Worm (Caenorhabditis elegans) whole organism, late embryonic: ENCODE results near the gene R10E11.9.

Experiments used
- C08G9.2 ChIP-seq: sonication (generic microtip); optimal IDR thresholded peaks from 2 replicates; lab custom pipeline; 2016; ENCODE audit warnings: mild to moderate bottlenecking, missing genetic modification characterization, moderate library complexity, missing compliant biosample characterization
- F13H6.1 ChIP-seq: sonication (generic microtip); optimal IDR thresholded peaks from 2 replicates; lab custom pipeline; 2016; ENCODE audit warnings: missing genetic modification characterization, missing compliant biosample characterization
- K02D7.2 ChIP-seq: sonication (generic microtip); optimal IDR thresholded peaks from 2 replicates; lab custom pipeline; 2017; ENCODE audit warnings: mild to moderate bottlenecking, missing genetic modification characterization, missing compliant biosample characterization
- Y22D7AL.16 ChIP-seq: sonication (generic microtip); optimal IDR thresholded peaks from 2 replicates; lab custom pipeline; 2016; ENCODE audit warnings: missing genetic modification characterization, missing compliant biosample characterization
- ahr-1 ChIP-seq: sonication (generic microtip); optimal IDR thresholded peaks from 2 replicates; lab custom pipeline; 2016; ENCODE audit warnings: missing genetic modification characterization, missing compliant biosample characterization
- ama-1 ChIP-seq: fragments of 150-350 bp; optimal IDR thresholded peaks from 2 replicates; lab custom pipeline; 2014
- ceh-14 ChIP-seq: sonication (generic microtip); optimal IDR thresholded peaks from 2 replicates; lab custom pipeline; 2016; ENCODE audit warnings: missing genotype, missing genetic modification characterization, missing compliant biosample characterization
- ceh-18 ChIP-seq: sonication (generic microtip); optimal IDR thresholded peaks from 2 replicates; lab custom pipeline; 2016; ENCODE audit warnings: missing genetic modification characterization, missing compliant biosample characterization
- ceh-19 ChIP-seq: fragments of 200-800 bp; sonication (Bioruptor generic); optimal IDR thresholded peaks from 2 replicates; lab custom pipeline; 2018; ENCODE audit warnings: mild to moderate bottlenecking, missing genetic modification characterization, missing compliant biosample characterization
- ceh-31 ChIP-seq: sonication (generic microtip); optimal IDR thresholded peaks from 2 replicates; lab custom pipeline; 2016; ENCODE audit warnings: missing genetic modification characterization, missing compliant biosample characterization
- ceh-34 ChIP-seq: sonication (generic microtip); optimal IDR thresholded peaks from 2 replicates; lab custom pipeline; 2016; ENCODE audit warnings: mild to moderate bottlenecking, missing genetic modification characterization, missing compliant biosample characterization
- ceh-45 ChIP-seq: fragments of 200-800 bp; sonication (Bioruptor generic); IDR thresholded peaks from 2 replicates; pipeline ENCODE4 v1.3.6; 2022; ENCODE audit warnings: missing genetic modification reagents, missing genetic modification characterization, missing compliant biosample characterization
- ceh-48 ChIP-seq: sonication (generic microtip); optimal IDR thresholded peaks from 2 replicates; lab custom pipeline; 2016; ENCODE audit warnings: missing genetic modification characterization, inconsistent platforms, missing compliant biosample characterization
- ceh-6 ChIP-seq: fragments of 200-800 bp; sonication (Bioruptor generic); optimal IDR thresholded peaks from 2 replicates; lab custom pipeline; 2018; ENCODE audit warnings: mild to moderate bottlenecking, missing genetic modification characterization, missing compliant biosample characterization
- dve-1 ChIP-seq: sonication (generic microtip); optimal IDR thresholded peaks from 2 replicates; lab custom pipeline; 2017; ENCODE audit warnings: antibody characterized with exemption, mild to moderate bottlenecking, missing genetic modification characterization, missing compliant biosample characterization
- elt-2 ChIP-seq: sonication (generic microtip); optimal IDR thresholded peaks from 2 replicates; lab custom pipeline; 2016; ENCODE audit warnings: missing genetic modification reagents, missing genetic modification characterization, missing compliant biosample characterization
- elt-4 ChIP-seq: sonication (generic microtip); optimal IDR thresholded peaks from 2 replicates; lab custom pipeline; 2016; ENCODE audit warnings: missing genetic modification characterization, missing compliant biosample characterization
- ets-4 ChIP-seq: sonication (generic microtip); optimal IDR thresholded peaks from 2 replicates; lab custom pipeline; 2016; ENCODE audit warnings: missing genetic modification characterization, missing compliant biosample characterization
- eyg-1 ChIP-seq: sonication (generic microtip); optimal IDR thresholded peaks from 2 replicates; lab custom pipeline; 2016; ENCODE audit warnings: missing genotype, missing genetic modification characterization, missing compliant biosample characterization
- fax-1 ChIP-seq: sonication (generic microtip); optimal IDR thresholded peaks from 2 replicates; lab custom pipeline; 2016; ENCODE audit warnings: missing genotype, missing genetic modification characterization, missing compliant biosample characterization
- fkh-10 ChIP-seq: fragments of 150-350 bp; optimal IDR thresholded peaks from 2 replicates; lab custom pipeline; 2014; ENCODE audit warnings: missing biosample characterization, missing genetic modification reagents, missing genetic modification characterization
- hlh-30 ChIP-seq: sonication (generic microtip); optimal IDR thresholded peaks from 2 replicates; lab custom pipeline; 2017; ENCODE audit warnings: antibody characterized with exemption, missing genetic modification characterization, missing compliant biosample characterization; ENCODE audit not compliant: insufficient read depth
- hlh-6 ChIP-seq: sonication (generic microtip); optimal IDR thresholded peaks from 2 replicates; lab custom pipeline; 2016; ENCODE audit warnings: missing genotype, missing genetic modification characterization, missing compliant biosample characterization
- hlh-8 ChIP-seq: sonication (generic microtip); optimal IDR thresholded peaks from 2 replicates; lab custom pipeline; 2016; ENCODE audit warnings: missing genotype, missing genetic modification characterization, missing compliant biosample characterization
- lim-6 ChIP-seq: sonication (generic microtip); optimal IDR thresholded peaks from 2 replicates; lab custom pipeline; 2016; ENCODE audit warnings: missing genetic modification characterization, missing compliant biosample characterization
- madf-2 ChIP-seq: sonication (generic microtip); optimal IDR thresholded peaks from 2 replicates; lab custom pipeline; 2017; ENCODE audit warnings: missing genetic modification characterization, missing compliant biosample characterization
- nhr-11 ChIP-seq: fragments of 150-350 bp; optimal IDR thresholded peaks from 2 replicates; lab custom pipeline; 2014; ENCODE audit warnings: missing biosample characterization, missing genetic modification characterization
- nhr-232 ChIP-seq: sonication (generic microtip); optimal IDR thresholded peaks from 2 replicates; lab custom pipeline; 2016; ENCODE audit warnings: missing genetic modification characterization, missing compliant biosample characterization
- npax-4 ChIP-seq: sonication (generic microtip); optimal IDR thresholded peaks from 2 replicates; lab custom pipeline; 2016; ENCODE audit warnings: missing genetic modification characterization, missing compliant biosample characterization
- odd-2 ChIP-seq: sonication (generic microtip); optimal IDR thresholded peaks from 2 replicates; lab custom pipeline; 2017; ENCODE audit warnings: antibody characterized with exemption, mild to moderate bottlenecking, missing genetic modification characterization, missing compliant biosample characterization
- pag-3 ChIP-seq: sonication (generic microtip); optimal IDR thresholded peaks from 2 replicates; lab custom pipeline; 2016; ENCODE audit warnings: missing compliant biosample characterization, missing genetic modification characterization, borderline replicate concordance
- pat-9 ChIP-seq: fragments of 200-800 bp; sonication (Bioruptor generic); optimal IDR thresholded peaks from 2 replicates; lab custom pipeline; 2018; ENCODE audit warnings: mild to moderate bottlenecking, missing genetic modification characterization, moderate library complexity, missing compliant biosample characterization
- pha-4 ChIP-seq: fragments of 150-350 bp; optimal IDR thresholded peaks from 2 replicates; lab custom pipeline; 2018; ENCODE audit warnings: missing biosample characterization, missing genetic modification reagents, missing genetic modification characterization
- pros-1 ChIP-seq: fragments of 150-350 bp; optimal IDR thresholded peaks from 2 replicates; lab custom pipeline; 2014; ENCODE audit warnings: missing biosample characterization, missing genetic modification reagents, missing genetic modification characterization
- ref-2 ChIP-seq: sonication (generic microtip); optimal IDR thresholded peaks from 2 replicates; lab custom pipeline; 2016; ENCODE audit warnings: missing genetic modification characterization, missing compliant biosample characterization
- rnt-1 ChIP-seq: sonication (generic microtip); optimal IDR thresholded peaks from 2 replicates; lab custom pipeline; 2016; ENCODE audit warnings: missing genetic modification characterization, missing compliant biosample characterization
- sdc-2 ChIP-seq: sonication (generic microtip); optimal IDR thresholded peaks from 2 replicates; lab custom pipeline; 2016; ENCODE audit warnings: missing genotype, missing genetic modification characterization, missing compliant biosample characterization
- sox-2 ChIP-seq: fragments of 200-800 bp; sonication (Bioruptor generic); IDR thresholded peaks from 2 replicates; pipeline ENCODE4 v1.3.6; 2022; ENCODE audit warnings: missing genetic modification reagents, missing genetic modification characterization, missing compliant biosample characterization
- sox-4 ChIP-seq: sonication (generic microtip); optimal IDR thresholded peaks from 2 replicates; lab custom pipeline; 2017; ENCODE audit warnings: mild to moderate bottlenecking, missing genetic modification characterization, inconsistent platforms, missing compliant biosample characterization
- tbx-2 ChIP-seq: sonication (generic microtip); optimal IDR thresholded peaks from 2 replicates; lab custom pipeline; 2016; ENCODE audit warnings: missing genetic modification characterization, missing compliant biosample characterization
- tbx-7 ChIP-seq: sonication (generic microtip); optimal IDR thresholded peaks from 2 replicates; lab custom pipeline; 2016; ENCODE audit warnings: missing genotype, missing genetic modification characterization, missing compliant biosample characterization
- unc-42 ChIP-seq: sonication (generic microtip); optimal IDR thresholded peaks from 2 replicates; lab custom pipeline; 2016; ENCODE audit warnings: missing genotype, missing genetic modification characterization, missing compliant biosample characterization
- unc-86 ChIP-seq: sonication (generic microtip); optimal IDR thresholded peaks from 2 replicates; lab custom pipeline; 2016; ENCODE audit warnings: missing genetic modification characterization, missing compliant biosample characterization
- zip-5 ChIP-seq: sonication (generic microtip); optimal IDR thresholded peaks from 2 replicates; lab custom pipeline; 2016; ENCODE audit warnings: missing genetic modification characterization, missing compliant biosample characterization
- ztf-16 ChIP-seq: sonication (generic microtip); optimal IDR thresholded peaks from 2 replicates; lab custom pipeline; 2017; ENCODE audit warnings: missing genetic modification characterization, missing compliant biosample characterization

The R10E11.9 gene

DNA sequence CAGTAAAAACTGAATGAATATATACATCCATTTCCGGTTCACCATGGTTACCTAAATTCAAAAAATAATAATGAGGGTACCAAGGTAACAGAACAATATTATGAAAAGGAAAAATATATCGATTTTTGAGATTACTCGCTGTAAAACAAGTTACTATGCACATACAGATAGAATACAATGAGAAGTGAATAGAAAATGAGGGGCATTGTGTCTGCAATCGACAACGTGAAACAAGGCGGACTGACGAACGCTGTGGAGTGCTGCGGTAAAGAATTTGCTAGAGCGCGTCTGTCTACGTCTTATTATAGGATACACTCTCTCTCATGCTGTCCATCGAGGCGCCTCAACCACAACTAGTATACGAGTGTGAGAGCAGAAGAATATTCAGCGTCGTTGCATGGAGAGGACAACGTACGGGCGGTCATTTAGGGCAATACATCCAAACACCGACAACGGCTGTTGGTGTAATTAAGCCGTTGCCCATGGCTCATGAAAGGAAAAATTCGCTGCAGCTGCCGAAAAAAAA is 23.7 kb upstream of the R10E11.9 start, which contains the start of gene cnx-1 (continued):
- TF ChIP-seq K02D7.2 (tag; lab: Kevin White, UChicago) (no peak), pat-9 (no peak), C08G9.2 (tag; lab: Kevin White, UChicago) (peak; percentile 12), ceh-14 (peak; percentile 21), elt-2 (peak; percentile 18), sdc-2 (tag; lab: Kevin White, UChicago) (peak; percentile 25), ceh-48 (tag; lab: Kevin White, UChicago) (no peak), ceh-45 (GFP tag; lab: Robert Waterston, UW) (no peak), Y22D7AL.16 (tag; lab: Kevin White, UChicago) (no peak), ceh-19 (no peak), hlh-6 (no peak), ztf-16 (tag; lab: Kevin White, UChicago) (no peak), fax-1 (tag; lab: Kevin White, UChicago) (no peak), madf-2 (peak; percentile 11), npax-4 (tag; lab: Kevin White, UChicago) (no peak), fkh-10 (GFP tag; lab: Kevin White, UChicago) (no peak), rnt-1 (tag; lab: Kevin White, UChicago) (peak; percentile 60), ref-2 (tag; lab: Kevin White, UChicago) (peak; percentile 60), tbx-7 (tag; lab: Kevin White, UChicago) (no peak), dve-1 (tag; lab: Kevin White, UChicago) (no peak), ceh-6 (GFP tag; lab: Kevin White, UChicago) (no peak), F13H6.1 (tag; lab: Kevin White, UChicago) (no peak), unc-86 (tag; lab: Kevin White, UChicago) (peak; percentile 31), pros-1 (tag; lab: Kevin White, UChicago) (peak; percentile 30), ceh-18 (tag; lab: Kevin White, UChicago) (no peak), sox-2 (no peak), ama-1 (lab: Kevin White, UChicago) (no peak), ahr-1 (tag; lab: Kevin White, UChicago) (no peak), odd-2 (tag; lab: Kevin White, UChicago) (no peak), pag-3 (no peak), nhr-232 (tag; lab: Kevin White, UChicago) (no peak), hlh-8 (tag; lab: Kevin White, UChicago) (no peak), elt-4 (tag; lab: Kevin White, UChicago) (no peak), zip-5 (tag; lab: Kevin White, UChicago) (no peak), hlh-30 (tag; lab: Kevin White, UChicago) (peak; percentile 3), ceh-34 (tag; lab: Kevin White, UChicago) (peak; percentile 29)

- TF ChIP-seq eyg-1 (tag; lab: Kevin White, UChicago) (no peak), odd-2 (tag; lab: Kevin White, UChicago) (no peak), ceh-14 (no peak), nhr-232 (tag; lab: Kevin White, UChicago) (no peak), sox-4 (tag; lab: Kevin White, UChicago) (no peak), tbx-7 (tag; lab: Kevin White, UChicago) (no peak), pha-4 (tag; lab: Kevin White, UChicago) (no peak), lim-6 (no peak), fkh-10 (GFP tag; lab: Kevin White, UChicago) (no peak), unc-42 (no peak), nhr-11 (tag; lab: Kevin White, UChicago) (no peak), K02D7.2 (tag; lab: Kevin White, UChicago) (no peak), sdc-2 (tag; lab: Kevin White, UChicago) (no peak), ets-4 (tag; lab: Kevin White, UChicago) (no peak), tbx-2 (tag; lab: Kevin White, UChicago) (no peak), ceh-31 (no peak), fax-1 (tag; lab: Kevin White, UChicago) (no peak)
Measured at ce11 chrIII:9813146-9813545, 19.7 kb upstream of the R10E11.9 start, which contains the start of gene ZK632.14. TSS of gene ZK632.14 (plus strand) at chrIII:9813446.
